Fruit fly (Drosophila melanogaster): Measurements from ENCODE around the gene Fer1.

DNA sequence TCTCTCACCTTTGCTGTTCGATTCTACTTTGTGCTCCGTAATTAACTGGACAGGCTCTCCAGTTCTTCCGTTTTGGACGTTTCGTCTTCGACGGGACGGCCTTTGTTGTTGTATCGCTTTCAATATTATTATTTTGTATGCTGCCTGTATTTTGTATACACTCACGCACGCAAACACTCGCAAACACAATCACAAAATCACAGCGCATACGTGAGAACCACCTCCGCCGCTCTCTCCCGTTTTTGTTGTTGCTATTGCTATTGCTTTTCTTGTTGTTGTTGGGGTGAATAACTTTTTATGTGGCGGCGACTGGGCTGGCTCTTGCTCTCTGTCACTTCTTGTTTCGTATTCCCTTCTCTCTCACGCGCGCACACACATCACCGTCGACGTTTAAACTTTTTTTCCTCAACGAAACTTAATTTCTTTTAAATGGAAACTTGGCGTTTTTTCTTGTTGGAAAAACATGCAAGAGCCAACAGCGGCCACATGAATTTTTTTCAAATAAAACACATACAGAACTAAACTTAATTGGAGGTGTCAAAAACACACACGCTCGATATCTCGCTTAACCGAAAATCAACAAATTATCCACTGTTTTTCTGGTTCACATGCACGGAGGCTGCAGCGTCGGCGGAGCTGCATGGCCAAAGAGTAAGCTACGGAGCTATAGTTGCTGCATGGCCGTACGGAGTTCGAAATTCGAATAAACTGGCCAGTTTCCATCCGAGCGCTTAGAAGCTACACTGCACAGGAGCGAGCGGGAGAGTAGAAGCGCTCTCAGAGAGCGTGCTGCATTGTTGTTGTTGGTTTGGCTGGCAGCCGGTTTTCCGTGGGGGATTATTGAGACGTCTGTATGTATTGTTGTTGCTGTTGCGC is 28.1 kb upstream of the Fer1 start:
- TF ChIP-seq h (optimal IDR thresholded peaks at IDR 0.05): no peak
- TF ChIP-seq insv (optimal IDR thresholded peaks at IDR 0.05): no peak
- no peak for TF ChIP-seq Sin3A (optimal IDR thresholded peaks at IDR 0.05)
- no peak for TF ChIP-seq psq (optimal IDR thresholded peaks at IDR 0.05)
- no peak for TF ChIP-seq ttk (optimal IDR thresholded peaks at IDR 0.05)
- TF ChIP-seq Myc (optimal IDR thresholded peaks at IDR 0.05): no peak

Measured in Kc167 (cell line).